Worm (Caenorhabditis elegans) whole organism, L4 larva: ENCODE data around the gene srx-36.

Experiments used
- ZK546.5 ChIP-seq, 2 experiments: sonication (generic microtip); optimal IDR thresholded peaks; 2 replicates each; lab custom pipeline; 2017; ENCODE audit warnings: missing biosample characterization in 2 of 2, missing genetic modification characterization in 2 of 2
- ceh-82 ChIP-seq: sonication (generic microtip); optimal IDR thresholded peaks from 2 replicates; lab custom pipeline; 2017; ENCODE audit warnings: missing biosample characterization, missing genetic modification characterization
- daf-16 ChIP-seq, 3 experiments: sonication (generic microtip); optimal IDR thresholded peaks; 2 replicates each; lab custom pipeline; 2016 to 2017; ENCODE audit warnings: missing genetic modification characterization in 3 of 3, missing genetic modification reagents in 3 of 3, mild to moderate bottlenecking in 2 of 3, missing compliant biosample characterization in 2 of 3, missing biosample characterization in 1 of 3, moderate library complexity in 1 of 3
- fos-1 ChIP-seq: fragments of 150-350 bp; optimal IDR thresholded peaks from 2 replicates; lab custom pipeline; 2014; ENCODE audit warnings: missing biosample characterization, missing genetic modification characterization
- lin-39 ChIP-seq: fragments of 150-350 bp; optimal IDR thresholded peaks from 2 replicates; lab custom pipeline; 2014; ENCODE audit warnings: missing biosample characterization, missing genetic modification reagents, missing genetic modification characterization
- nhr-10 ChIP-seq: fragments of 150-350 bp; optimal IDR thresholded peaks from 2 replicates; lab custom pipeline; 2014; ENCODE audit warnings: missing biosample characterization, missing genetic modification characterization
- nhr-11 ChIP-seq: fragments of 150-350 bp; optimal IDR thresholded peaks from 2 replicates; lab custom pipeline; 2014; ENCODE audit warnings: missing biosample characterization, missing genetic modification characterization
- pha-4 ChIP-seq, 2 experiments: fragments of 150-350 bp in 1 of 2; fragments of 200-800 bp in 1 of 2; sonication (Bioruptor generic) in 1 of 2; IDR thresholded peaks in 1 of 2; optimal IDR thresholded peaks in 1 of 2; 2 replicates each; pipeline versions ENCODE4 v1.3.6 to Lab custom; 2014 to 2022; ENCODE audit warnings: missing genetic modification characterization in 2 of 2, missing genetic modification reagents in 2 of 2, missing biosample characterization in 1 of 2, missing compliant biosample characterization in 1 of 2
- snpc-4 ChIP-seq: fragments of 150-350 bp; optimal IDR thresholded peaks from 2 replicates; lab custom pipeline; 2014; ENCODE audit warnings: missing biosample characterization, missing genetic modification characterization
- spr-1 ChIP-seq: sonication (generic microtip); optimal IDR thresholded peaks from 2 replicates; lab custom pipeline; 2016; ENCODE audit warnings: mild to moderate bottlenecking, missing genetic modification characterization, missing compliant biosample characterization
- unc-62 ChIP-seq, 3 experiments: fragments of 150-350 bp in 1 of 3; sonication (generic microtip); optimal IDR thresholded peaks in 2 of 3; peaks in 1 of 3; 1 replicate in 1 of 3; 2 replicates in 2 of 3; lab custom pipeline; 2014 to 2017; ENCODE audit warnings: missing biosample characterization in 3 of 3, missing genetic modification characterization in 3 of 3, missing genetic modification reagents in 3 of 3, missing genotype in 1 of 3
- vab-7 ChIP-seq: fragments of 200-800 bp; sonication (Bioruptor generic); IDR thresholded peaks from 2 replicates; pipeline ENCODE4 v1.3.6; 2022; ENCODE audit warnings: missing genetic modification reagents, missing genetic modification characterization, missing compliant biosample characterization

DNA sequence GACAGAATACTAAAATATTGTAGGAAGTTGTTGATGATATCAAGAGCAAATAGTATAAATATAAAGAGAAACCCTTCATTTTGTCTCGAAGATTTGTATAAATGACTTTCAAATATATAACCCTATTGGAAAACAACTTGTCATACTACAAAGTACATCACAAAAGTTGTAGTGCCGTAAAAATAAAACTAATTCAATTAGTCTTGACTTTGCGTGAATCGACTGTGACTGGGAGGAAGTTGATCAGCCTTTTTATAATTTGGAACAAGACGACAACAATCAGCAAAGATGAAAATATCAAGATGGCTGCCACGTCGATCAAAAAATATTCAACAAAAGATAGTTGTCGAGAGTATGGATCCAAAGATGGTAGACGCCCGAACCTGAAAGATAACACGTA, 11.0 kb upstream of the srx-36 start, which contains the start of gene ugt-40:
- TF ChIP-seq fos-1 (tag; lab: Kevin White, UChicago) (no peak), vab-7 (GFP tag; lab: Robert Waterston, UW) (no peak), pha-4 (GFP tag; IDR thresholded peaks at IDR 0.05; lab: Robert Waterston, UW) (no peak), pha-4 (tag; optimal IDR thresholded peaks at IDR 0.05; lab: Kevin White, UChicago) (no peak), ceh-82 (tag; lab: Kevin White, UChicago) (no peak), snpc-4 (tag; lab: Kevin White, UChicago) (no peak), nhr-10 (tag; lab: Kevin White, UChicago) (no peak), ZK546.5 (tag; optimal IDR thresholded peaks at IDR 0.05; lab: Kevin White, UChicago) (no peak), daf-16 (GFP tag; optimal IDR thresholded peaks at IDR 0.05; lab: Kevin White, UChicago) (no peak), daf-16 (tag; optimal IDR thresholded peaks at IDR 0.05; lab: Kevin White, UChicago) (no peak), spr-1 (tag; lab: Kevin White, UChicago) (no peak), nhr-11 (no peak), lin-39 (tag; lab: Kevin White, UChicago) (no peak), unc-62 (GFP tag; optimal IDR thresholded peaks at IDR 0.05 in 1 of 2; lab: Kevin White, UChicago) (no peak), unc-62 (tag; optimal IDR thresholded peaks at IDR 0.05; lab: Kevin White, UChicago) (no peak)
